Fruit fly (Drosophila melanogaster): ENCODE measurements around the gene foxo.
A peak's percentile ranks its signal among the peaks of the same experiment; 100 is the strongest.

Gene foxo

DNA sequence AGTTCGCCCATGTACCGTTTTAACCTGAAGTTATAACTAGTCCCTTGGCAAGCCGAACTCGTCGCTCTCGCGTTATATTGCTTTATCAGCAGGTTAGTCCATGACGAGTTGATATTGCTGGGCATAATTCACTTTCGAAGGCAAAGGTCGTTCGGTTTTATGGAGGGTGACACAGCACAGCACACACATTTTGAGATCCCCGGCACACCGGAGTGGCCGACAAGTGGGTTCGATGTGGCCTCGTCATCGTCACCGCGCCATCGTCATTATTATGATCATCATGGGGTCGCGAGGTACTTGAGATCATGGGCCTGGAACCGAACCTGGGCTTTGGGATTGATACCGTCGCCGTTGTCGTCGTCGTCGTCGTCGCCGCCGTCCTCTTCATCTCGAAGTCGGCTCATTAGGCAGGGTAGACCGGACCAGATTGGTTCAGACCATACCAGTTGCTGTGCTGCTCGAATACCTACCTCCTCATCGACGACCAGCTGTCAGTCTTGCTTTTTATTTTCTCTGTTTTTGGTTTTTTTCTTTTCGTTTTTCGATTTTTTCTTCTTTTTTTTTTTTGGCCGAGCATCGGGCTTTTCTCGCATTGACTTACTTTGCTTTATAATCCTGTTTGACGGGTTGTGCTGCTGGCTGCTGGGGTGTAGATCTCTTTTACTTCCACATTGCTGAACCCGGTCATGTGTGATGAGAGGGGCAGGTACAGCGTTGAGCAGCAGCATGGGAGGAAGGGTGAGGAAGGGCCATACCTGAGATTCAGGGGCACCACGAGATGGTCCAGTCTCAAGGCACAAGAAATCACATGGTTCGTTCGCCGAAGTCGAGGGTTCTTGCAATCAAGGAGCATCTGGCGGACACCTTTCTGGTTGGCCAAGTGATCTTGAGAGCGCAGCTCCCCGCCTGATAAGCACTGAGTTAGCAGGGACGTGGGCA is 4.6 kb downstream of the foxo start:
- no peak for TF ChIP-seq CG17801 (GFP tag; optimal IDR thresholded peaks at IDR 0.05; ENCODE audit: partially characterized antibody)

DNA sequence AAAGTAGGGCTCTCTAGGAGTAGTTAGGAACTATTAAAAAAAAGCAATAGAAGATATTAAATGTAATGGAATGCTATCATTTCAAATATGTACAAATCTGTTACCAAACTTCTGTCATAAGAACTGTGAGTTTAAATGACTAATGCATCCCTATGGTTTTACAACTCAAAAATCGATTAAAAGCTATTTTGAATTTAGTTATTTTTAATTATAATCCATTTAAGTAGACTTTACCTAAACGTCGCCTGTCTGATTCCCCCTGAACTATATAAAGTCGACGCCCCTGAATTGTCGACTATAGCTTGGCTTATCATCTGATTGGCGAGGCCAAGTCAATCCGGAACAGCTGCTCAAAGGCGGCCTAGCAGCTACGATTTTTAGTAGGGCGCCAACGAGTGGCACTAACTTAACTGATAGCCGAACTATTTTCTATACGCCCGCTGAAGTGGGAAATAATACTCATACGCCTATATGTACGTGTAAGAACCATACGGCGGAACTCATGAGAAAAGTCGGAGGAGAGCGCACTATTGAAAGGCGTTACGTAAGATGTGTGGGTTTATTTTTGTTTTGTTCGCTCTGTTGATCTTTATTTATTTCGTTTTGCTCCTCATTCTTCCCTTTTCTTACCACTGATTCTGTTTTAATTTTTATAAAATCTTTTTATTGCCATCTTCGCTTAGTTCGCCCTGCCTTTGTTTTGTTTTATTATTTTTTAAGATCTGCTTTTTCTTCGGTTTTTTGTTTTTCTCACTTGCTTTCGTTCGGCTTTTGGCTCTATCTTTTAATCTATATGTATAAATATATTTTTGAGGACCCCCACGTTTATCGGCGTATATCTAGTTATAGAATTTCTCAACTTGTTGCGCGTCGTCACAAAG is 5.5 kb downstream of the foxo start:
- TF ChIP-seq CG17801 (GFP tag; optimal IDR thresholded peaks at IDR 0.05; ENCODE audit: partially characterized antibody) = no peak

DNA sequence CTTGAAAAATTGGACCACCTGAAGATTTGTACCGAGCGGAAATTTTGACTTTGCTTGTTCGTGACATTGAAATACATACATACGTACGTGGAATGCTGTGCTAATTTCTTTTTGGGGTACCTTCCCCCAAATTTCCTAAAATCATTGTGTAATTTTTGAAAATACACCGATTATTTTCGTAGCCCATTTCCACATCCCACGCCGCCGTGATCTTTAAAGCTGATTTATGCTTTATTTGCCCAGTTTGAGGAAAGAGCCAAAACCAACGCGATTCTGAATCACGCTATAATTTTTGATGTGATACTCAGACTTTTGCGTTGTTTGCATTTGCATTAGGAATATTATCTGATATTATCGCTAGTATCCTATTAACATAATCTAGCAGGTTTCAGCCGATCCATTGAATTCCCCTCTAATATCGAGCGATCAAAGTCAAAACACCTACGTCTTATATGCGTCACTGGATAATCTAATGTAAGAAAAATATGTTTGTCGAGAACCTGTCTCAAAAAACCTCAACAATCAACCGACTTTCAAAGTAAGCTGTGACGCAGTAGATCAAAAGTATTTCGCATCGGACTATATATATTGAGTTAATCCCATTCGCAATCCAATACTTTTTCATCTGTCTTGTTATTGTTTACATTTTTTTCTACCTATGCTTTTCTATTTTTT is 6.3 kb downstream of the foxo start:
- no peak for TF ChIP-seq CG17801 (GFP tag; optimal IDR thresholded peaks at IDR 0.05; ENCODE audit: partially characterized antibody)

DNA sequence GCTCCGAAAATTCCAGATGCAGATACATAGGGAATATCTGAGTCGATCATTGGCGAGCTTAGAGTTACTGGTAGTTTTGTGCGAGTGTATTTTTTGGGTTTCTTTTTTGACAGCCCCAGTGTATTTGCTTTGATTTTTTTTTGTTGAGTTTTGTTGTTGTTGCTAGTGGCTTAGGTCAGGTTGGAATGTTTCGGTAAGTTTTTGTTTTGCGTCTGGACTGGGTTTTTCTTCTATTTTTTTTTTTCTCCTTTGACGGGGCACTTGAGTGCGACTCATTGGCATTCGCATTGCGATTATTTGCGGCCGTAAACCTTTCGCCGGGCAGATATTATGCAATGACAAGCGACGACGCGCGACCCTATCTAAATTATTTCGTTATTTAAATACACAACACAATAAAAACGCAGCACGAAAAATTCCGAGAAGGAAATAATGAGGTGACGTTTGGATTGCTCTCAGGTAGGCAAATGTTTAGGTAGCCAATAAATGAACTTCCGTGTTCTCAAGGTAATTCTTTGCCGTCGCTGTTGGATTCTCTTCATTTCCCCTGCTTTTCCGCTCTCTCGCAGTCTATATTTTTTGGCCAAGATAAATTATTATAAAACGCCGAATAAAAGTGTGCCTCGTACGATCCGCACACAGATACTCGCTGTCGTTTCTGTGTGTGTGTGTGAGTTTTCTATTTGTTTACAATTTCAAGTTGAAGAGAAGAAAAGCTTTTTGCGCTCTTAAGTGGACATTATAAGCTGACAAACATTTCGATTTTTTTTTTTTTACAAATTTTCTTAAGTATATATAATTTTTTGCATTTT is 7.6 kb downstream of the foxo start:
- peak; percentile 17 for TF ChIP-seq CG17801 (GFP tag; optimal IDR thresholded peaks at IDR 0.05; ENCODE audit: partially characterized antibody)

DNA sequence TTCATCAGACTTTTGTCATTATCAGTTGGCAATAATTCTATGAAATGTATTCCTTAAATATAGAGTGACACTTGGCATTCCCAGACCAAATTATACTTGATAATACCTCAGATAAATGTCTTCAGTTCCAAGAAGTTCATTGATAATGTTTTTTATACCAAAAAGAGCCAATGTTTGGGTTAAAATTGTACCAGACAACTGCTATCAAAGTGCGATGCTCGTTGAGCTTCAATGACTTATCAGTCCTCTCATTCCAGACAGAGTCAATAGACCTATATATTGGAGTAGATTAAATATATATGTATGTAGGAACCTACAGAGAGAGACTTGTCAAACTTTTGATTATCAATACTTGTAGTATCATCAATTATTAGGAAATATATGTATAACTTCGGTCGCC is 8.5 kb downstream of the foxo start:
- no peak for TF ChIP-seq CG17801 (GFP tag; optimal IDR thresholded peaks at IDR 0.05; ENCODE audit: partially characterized antibody)

DNA sequence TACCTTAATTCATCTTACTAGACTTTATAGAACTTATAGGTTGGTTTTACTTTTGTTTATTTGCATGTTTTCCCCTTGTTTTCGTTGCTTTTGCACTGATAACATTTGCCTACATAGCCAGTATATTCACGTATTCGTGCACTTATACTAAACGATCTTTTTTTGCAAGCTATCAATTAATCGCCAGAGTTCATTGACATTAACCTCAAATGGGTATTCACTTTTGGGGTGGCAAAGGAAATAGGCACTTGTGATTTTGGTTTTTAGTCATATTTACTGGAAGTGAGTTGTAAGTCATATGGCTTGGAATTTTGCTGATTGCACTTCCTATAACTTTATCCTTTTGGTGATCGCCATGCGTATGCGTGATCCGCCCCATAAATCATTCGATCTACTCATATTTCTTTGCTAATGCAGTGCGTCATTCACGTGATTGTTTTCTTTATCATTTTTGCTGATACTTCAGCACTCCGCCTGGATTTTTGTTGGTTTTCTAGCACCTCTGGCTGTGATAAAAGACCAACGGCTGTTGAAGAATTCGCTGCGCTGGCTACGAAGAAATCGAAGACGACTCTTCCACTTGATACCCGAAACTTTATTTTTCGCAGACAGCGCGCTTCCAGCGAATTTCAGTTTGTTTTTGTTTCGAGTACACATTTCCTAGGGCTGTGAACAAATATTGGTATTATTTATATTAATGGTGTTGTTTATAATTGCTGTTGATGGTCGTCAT is 11.3 kb downstream of the foxo start:
- no peak for TF ChIP-seq CG17801 (GFP tag; optimal IDR thresholded peaks at IDR 0.05; ENCODE audit: partially characterized antibody)

DNA sequence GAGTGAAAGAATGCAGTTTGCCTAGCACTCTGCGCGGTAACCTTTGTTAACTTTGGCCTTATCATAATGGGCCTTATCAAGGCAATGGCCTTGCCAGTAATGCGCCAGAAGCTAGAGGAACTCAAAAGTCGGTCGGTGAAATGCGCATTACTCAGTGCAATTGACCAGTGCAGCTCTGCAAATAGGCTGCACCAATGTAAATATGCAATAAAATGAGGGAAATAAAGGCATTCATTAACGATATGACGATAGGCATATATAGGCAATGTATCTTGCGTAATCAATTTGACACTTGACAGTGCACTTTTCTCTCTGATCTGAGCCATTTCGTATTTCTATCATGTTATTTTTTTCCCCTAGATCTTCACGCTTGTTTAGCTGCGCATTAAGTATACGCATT is 13.4 kb downstream of the foxo start:
- no peak for TF ChIP-seq CG17801 (GFP tag; optimal IDR thresholded peaks at IDR 0.05; ENCODE audit: partially characterized antibody)

DNA sequence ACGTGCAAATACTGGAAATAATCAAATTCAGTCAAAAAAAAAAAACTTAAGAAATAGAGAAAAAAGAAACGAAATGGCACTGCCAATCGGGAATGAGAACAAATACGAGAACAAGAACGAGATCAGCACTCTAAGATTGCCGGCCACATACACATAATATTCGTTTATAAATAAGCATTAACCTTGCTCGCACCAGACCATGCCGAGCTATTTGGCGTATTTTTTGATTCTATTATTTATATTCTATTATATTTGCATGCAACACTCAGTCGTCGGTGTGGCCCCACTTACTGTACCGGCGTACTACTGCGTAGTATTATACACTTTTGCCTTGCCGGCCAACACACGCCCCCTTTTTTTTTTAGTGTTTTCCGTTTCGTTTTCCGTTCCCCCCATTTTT is 13.9 kb downstream of the foxo start:
- no peak for TF ChIP-seq CG17801 (GFP tag; optimal IDR thresholded peaks at IDR 0.05; ENCODE audit: partially characterized antibody)

DNA sequence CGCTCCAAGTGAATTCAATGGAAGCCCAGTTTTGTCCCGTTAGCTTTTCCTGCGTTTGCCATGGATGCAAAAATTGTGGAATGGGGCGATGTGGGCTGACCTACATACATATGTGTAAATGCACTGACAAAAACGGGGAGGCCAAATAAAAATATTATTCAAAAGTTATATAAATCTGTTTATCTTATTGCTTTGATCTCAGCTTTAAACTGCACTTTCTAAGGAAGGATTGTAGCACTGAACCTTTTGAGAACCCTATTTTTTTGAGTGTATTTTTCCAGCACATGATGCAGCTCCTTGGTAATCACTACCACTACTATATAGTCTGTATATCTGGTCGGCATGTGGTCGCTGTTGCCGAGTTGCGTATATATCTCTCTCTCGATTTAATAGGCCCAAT is 20.3 kb downstream of the foxo start:
- no peak for TF ChIP-seq CG17801 (GFP tag; optimal IDR thresholded peaks at IDR 0.05; ENCODE audit: partially characterized antibody)

DNA sequence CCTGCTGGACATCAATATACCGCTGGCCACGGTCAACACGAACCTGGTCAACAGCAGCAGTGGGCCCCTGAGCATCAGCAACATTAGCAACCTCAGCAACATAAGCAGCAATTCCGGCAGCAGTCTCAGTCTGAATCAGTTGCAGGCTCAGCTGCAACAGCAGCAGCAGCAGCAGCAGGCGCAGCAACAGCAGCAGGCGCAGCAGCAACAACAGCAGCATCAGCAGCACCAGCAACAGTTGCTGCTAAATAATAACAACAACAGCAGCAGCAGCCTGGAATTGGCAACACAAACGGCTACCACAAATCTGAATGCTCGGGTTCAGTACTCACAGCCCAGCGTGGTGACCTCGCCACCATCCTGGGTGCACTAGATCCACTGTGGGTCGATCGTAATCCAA is 24.8 kb downstream of the foxo start:
- no peak for TF ChIP-seq CG17801 (GFP tag; optimal IDR thresholded peaks at IDR 0.05; ENCODE audit: partially characterized antibody)

DNA sequence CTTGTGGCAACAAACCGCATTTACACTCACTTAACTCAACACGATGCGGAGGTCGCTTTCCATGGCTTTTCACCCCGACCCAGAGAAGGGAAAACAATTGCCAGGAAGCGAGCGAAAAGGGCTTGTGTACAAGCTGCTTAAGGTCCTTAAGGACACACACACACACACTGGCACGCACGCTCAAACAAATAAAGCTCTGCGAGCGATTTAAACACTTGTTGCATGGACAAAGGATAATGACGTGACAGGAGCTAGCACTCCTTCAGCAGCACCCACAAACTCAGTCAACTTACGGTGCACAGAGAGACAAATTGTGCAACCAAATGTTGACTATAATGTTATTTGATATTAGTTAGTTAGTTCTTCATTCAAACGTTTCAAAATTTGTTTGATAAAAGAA is 28.8 kb downstream of the foxo start:
- TF ChIP-seq CG17801 (GFP tag; optimal IDR thresholded peaks at IDR 0.05; ENCODE audit: partially characterized antibody) = no peak

DNA sequence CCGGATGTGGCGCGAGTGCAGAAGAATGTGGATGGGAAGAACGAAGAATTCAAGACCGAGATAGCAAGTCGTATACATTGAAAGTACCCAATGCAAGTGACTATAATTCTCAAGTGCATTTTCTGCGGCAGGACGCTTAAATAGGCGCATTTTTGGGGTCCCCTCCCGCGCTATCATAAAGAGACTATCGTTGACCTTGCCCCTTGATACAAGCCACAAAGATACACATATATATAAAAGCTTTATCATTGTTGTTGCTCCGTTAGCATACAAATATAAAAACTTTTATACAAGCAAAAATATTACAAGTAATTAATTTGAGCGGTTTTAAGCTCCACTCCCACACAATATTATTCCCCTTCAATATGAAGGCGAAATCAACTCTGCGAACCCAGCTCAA is 31.4 kb downstream of the foxo start:
- no peak for TF ChIP-seq CG17801 (GFP tag; optimal IDR thresholded peaks at IDR 0.05; ENCODE audit: partially characterized antibody)

DNA sequence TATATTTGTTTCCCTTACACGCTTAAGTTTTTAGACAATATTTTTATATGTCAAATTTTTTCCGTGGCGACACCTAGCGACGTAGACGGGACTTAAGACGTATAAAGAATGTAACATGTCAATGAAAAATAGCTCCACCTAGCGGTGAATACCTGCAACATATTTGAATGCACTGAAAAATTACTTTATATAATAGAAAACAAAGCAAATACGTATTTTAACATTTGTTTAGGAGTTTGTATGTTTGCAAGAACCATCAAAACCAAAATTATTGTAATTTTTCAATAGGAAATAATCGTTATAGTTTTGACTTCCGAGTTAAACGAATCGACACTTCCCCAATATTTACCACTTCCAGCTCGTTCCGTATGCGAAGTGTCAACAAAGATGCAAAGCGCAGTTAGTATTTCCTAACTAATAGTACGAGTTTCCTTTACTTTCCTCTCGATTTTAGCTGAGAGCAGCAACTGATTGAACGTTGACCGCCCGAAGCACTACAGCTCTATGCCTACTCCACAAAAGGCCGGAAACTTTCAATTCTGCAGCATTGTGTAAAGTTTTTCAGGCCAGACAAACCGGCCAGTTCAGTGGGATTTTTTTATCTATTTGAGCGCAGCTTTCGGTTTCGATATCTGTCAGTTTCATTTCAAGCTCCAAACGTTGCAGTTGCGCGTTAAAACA is 32.3 kb downstream of the foxo start, which contains the start of gene Npc2b:
Npc2b (plus strand) TSS at position 631 of the 681 bp plus-strand sequence.
- peak; percentile 13 for TF ChIP-seq CG17801 (GFP tag; optimal IDR thresholded peaks at IDR 0.05; ENCODE audit: partially characterized antibody)

Measured in ovary, adult (tissue).